Worm (Caenorhabditis elegans): ENCODE results near the gene C17F4.7.

ce11 chrII:3240207-3240606 is 5.6 kb downstream of the C17F4.7 start, which contains the start of gene C17F4.3:
- TF ChIP-seq elt-2 (tag; optimal IDR thresholded peaks at IDR 0.05) (no peak), ceh-22 (tag; optimal IDR thresholded peaks at IDR 0.05) (no peak), tbx-7 (tag; optimal IDR thresholded peaks at IDR 0.05) (no peak), hlh-8 (tag; optimal IDR thresholded peaks at IDR 0.05) (no peak), ceh-14 (tag; optimal IDR thresholded peaks at IDR 0.05) (no peak), madf-2 (tag; optimal IDR thresholded peaks at IDR 0.05) (no peak), ceh-31 (tag; optimal IDR thresholded peaks at IDR 0.05) (no peak), ceh-45 (GFP tag; IDR thresholded peaks at IDR 0.05) (no peak), sox-4 (tag; optimal IDR thresholded peaks at IDR 0.05) (no peak), unc-42 (tag; optimal IDR thresholded peaks at IDR 0.05) (no peak), nfya-1 (tag; optimal IDR thresholded peaks at IDR 0.05) (no peak)
